Fruit fly (Drosophila melanogaster): ENCODE results near the gene CG7706.
A peak's percentile ranks its signal among the peaks of the same experiment; 100 is the strongest.

The CG7706 gene

dm6 chr3R:18677500-18677940 is at the start of gene CG7706, which contains the start of gene dind (continued):
- no peak for TF ChIP-seq CG4282 (GFP tag; optimal IDR thresholded peaks at IDR 0.05)

- TF ChIP-seq Atf3 (GFP tag; optimal IDR thresholded peaks at IDR 0.05) (peak; percentile 34), sna (GFP tag; IDR thresholded peaks at IDR 0.05; ENCODE audit: partially characterized antibody) (peak; percentile 60; the same call in 1 of the 2 replicates), CG7963 (GFP tag; IDR thresholded peaks at IDR 0.05; ENCODE audit: partially characterized antibody) (peak; percentile 56; the same call in 2 of the 3 replicates), nerfin-2 (GFP tag; IDR thresholded peaks at IDR 0.05; ENCODE audit: partially characterized antibody) (peak; percentile 62), zen (tag; optimal IDR thresholded peaks at IDR 0.05) (no peak), Pdp1 (GFP tag; optimal IDR thresholded peaks at IDR 0.05) (peak in 1 of 2 experiments; percentile 47), yki (optimal IDR thresholded peaks at IDR 0.05) (no peak), ato (GFP tag; IDR thresholded peaks at IDR 0.05; ENCODE audit: partially characterized antibody) (peak; percentile 74), CG2712 (tag; optimal IDR thresholded peaks at IDR 0.05) (no peak), CrebB (tag; optimal IDR thresholded peaks at IDR 0.05) (no peak), zen2 (GFP tag; IDR thresholded peaks at IDR 0.05; ENCODE audit: partially characterized antibody) (0 out of 3 replicates have a peak, but pooled peaks have one; percentile 14), chinmo (GFP tag; IDR thresholded peaks at IDR 0.05; ENCODE audit: partially characterized antibody) (peak; percentile 74; the same call in 2 of the 4 replicates), Adf1 (GFP tag; IDR thresholded peaks at IDR 0.05) (0 out of 2 replicates have a peak, but pooled peaks have one; percentile 27), bbx (GFP tag; IDR thresholded peaks at IDR 0.05; ENCODE audit: partially characterized antibody) (peak; percentile 64), CG13287 (GFP tag; IDR thresholded peaks at IDR 0.05; ENCODE audit: partially characterized antibody) (peak; percentile 43; the same call in 1 of the 2 replicates), Dll (GFP tag; IDR thresholded peaks at IDR 0.05; ENCODE audit: partially characterized antibody) (peak; percentile 60; the same call in 3 of the 4 replicates), sens (GFP tag) (peak; percentile 89), Awh (GFP tag; IDR thresholded peaks at IDR 0.05) (peak; percentile 65; the same call in 1 of the 2 replicates), amos (GFP tag; IDR thresholded peaks at IDR 0.05; ENCODE audit: partially characterized antibody) (peak; percentile 55; the same call in 1 of the 2 replicates), pb (GFP tag; optimal IDR thresholded peaks at IDR 0.05) (no peak), tna (GFP tag; IDR thresholded peaks at IDR 0.05; ENCODE audit: partially characterized antibody) (peak; percentile 59; the same call in 1 of the 2 replicates), Bdp1 (GFP tag; optimal IDR thresholded peaks at IDR 0.05) (peak; percentile 98), CG12769 (tag; optimal IDR thresholded peaks at IDR 0.05) (peak; percentile 59), CG6683 (GFP tag; optimal IDR thresholded peaks at IDR 0.05) (no peak), nom (GFP tag; optimal IDR thresholded peaks at IDR 0.05) (peak; percentile 12), Hr78 (GFP tag; optimal IDR thresholded peaks at IDR 0.05) (peak in 1 of 2 experiments; percentile 62), mld (GFP tag; IDR thresholded peaks at IDR 0.05; ENCODE audit: partially characterized antibody) (peak; percentile 60; the same call in 1 of the 3 replicates), CTCF (GFP tag; optimal IDR thresholded peaks at IDR 0.05) (peak; percentile 66), lab (GFP tag; optimal IDR thresholded peaks at IDR 0.05) (no peak), gce (GFP tag; IDR thresholded peaks at IDR 0.05) (peak; percentile 36; the same call in 1 of the 3 replicates), inv (GFP tag; IDR thresholded peaks at IDR 0.05; ENCODE audit: partially characterized antibody) (peak; percentile 17; the same call in 1 of the 2 replicates), kay (GFP tag; optimal IDR thresholded peaks at IDR 0.05) (no peak), CG5180 (GFP tag; optimal IDR thresholded peaks at IDR 0.05) (peak; percentile 57), Opbp (GFP tag; IDR thresholded peaks at IDR 0.05; ENCODE audit: partially characterized antibody) (peak; percentile 66; the same call in 2 of the 3 replicates), dmrt99B (tag; optimal IDR thresholded peaks at IDR 0.05) (peak; percentile 11), cad (GFP tag; optimal IDR thresholded peaks at IDR 0.05) (no peak), CG6175 (GFP tag; IDR thresholded peaks at IDR 0.05) (peak; percentile 43; the same call in 1 of the 3 replicates), knrl (GFP tag; IDR thresholded peaks at IDR 0.05; ENCODE audit: partially characterized antibody) (peak; percentile 44), row (GFP tag; IDR thresholded peaks at IDR 0.05) (0 out of 3 replicates have a peak, but pooled peaks have one; percentile 20), CG14014 (GFP tag; IDR thresholded peaks at IDR 0.05) (0 out of 2 replicates have a peak, but pooled peaks have one; percentile 8), Bgb (GFP tag; IDR thresholded peaks at IDR 0.05; ENCODE audit: partially characterized antibody) (peak; percentile 61), Xbp1 (GFP tag; optimal IDR thresholded peaks at IDR 0.05) (no peak), Xrp1 (GFP tag; IDR thresholded peaks at IDR 0.05) (0 out of 2 replicates have a peak, but pooled peaks have one; percentile 25), HLH4C (GFP tag; IDR thresholded peaks at IDR 0.05; ENCODE audit: partially characterized antibody) (peak; percentile 78)
Measured at dm6 chr3R:18628311-18628811, 49.3 kb upstream of the CG7706 start.
